Fruit fly (Drosophila melanogaster) whole organism, embryonic: ENCODE results near the gene Cyp12a4.

ENCODE experiments used
- Ada2b ChIP-seq: fragments of 200-800 bp; sonication (Bioruptor generic); IDR thresholded peaks from 2 replicates; pipeline ENCODE4 v1.3.6; 2022; ENCODE audit warnings: missing biosample characterization, missing genetic modification characterization
- B-H1 ChIP-seq: fragments of 200-800 bp; sonication (Bioruptor generic); IDR thresholded peaks from 3 replicates; pipeline ENCODE4 v1.3.6; 2022; ENCODE audit warnings: missing biosample characterization, missing genetic modification characterization
- B-H2 ChIP-seq: fragments of 200-800 bp; sonication (Bioruptor generic); optimal IDR thresholded peaks from 2 replicates; lab custom pipeline; 2018; ENCODE audit warnings: missing biosample characterization, mild to moderate bottlenecking, missing genetic modification characterization
- BEAF-32 ChIP-seq: fragments of 200-800 bp; sonication (Bioruptor generic); optimal IDR thresholded peaks from 3 replicates; lab custom pipeline; 2017; ENCODE audit warnings: missing biosample characterization, missing genetic modification characterization, mild to moderate bottlenecking, moderate library complexity, missing genetic modification reagents
- C15 ChIP-seq: fragments of 200-800 bp; sonication (Bioruptor generic); IDR thresholded peaks from 3 replicates; pipeline ENCODE4 v1.3.6; 2022; ENCODE audit warnings: missing biosample characterization, missing genetic modification characterization
- CG10267 ChIP-seq: fragments of 200-800 bp; sonication (Bioruptor generic); optimal IDR thresholded peaks from 2 replicates; lab custom pipeline; 2018; ENCODE audit warnings: missing biosample characterization, mild to moderate bottlenecking, missing genetic modification characterization, moderate library complexity
- CG10431 ChIP-seq: fragments of 200-800 bp; sonication (Bioruptor generic); optimal IDR thresholded peaks from 3 replicates; lab custom pipeline; 2018; ENCODE audit warnings: missing biosample characterization, mild to moderate bottlenecking, missing genetic modification characterization
- CG10543 ChIP-seq: fragments of 200-800 bp; sonication (Bioruptor generic); optimal IDR thresholded peaks from 3 replicates; lab custom pipeline; 2017; ENCODE audit warnings: missing biosample characterization, mild to moderate bottlenecking, missing genetic modification characterization, moderate library complexity
- CG11456 ChIP-seq: fragments of 200-800 bp; sonication (Bioruptor generic); IDR thresholded peaks from 3 replicates; pipeline ENCODE4 v1.3.6; 2022; ENCODE audit warnings: missing biosample characterization, missing genetic modification characterization
- CG11504 ChIP-seq: fragments of 200-800 bp; sonication (Bioruptor generic); optimal IDR thresholded peaks from 3 replicates; lab custom pipeline; 2019; ENCODE audit warnings: missing biosample characterization, mild to moderate bottlenecking, missing genetic modification characterization, moderate library complexity
- CG12391 ChIP-seq: fragments of 200-800 bp; sonication (Bioruptor generic); optimal IDR thresholded peaks from 3 replicates; lab custom pipeline; 2018; ENCODE audit warnings: missing biosample characterization, mild to moderate bottlenecking, missing genetic modification characterization, moderate library complexity
- CG13424 ChIP-seq: fragments of 200-800 bp; sonication (Bioruptor generic); optimal IDR thresholded peaks from 2 replicates; lab custom pipeline; 2019; ENCODE audit warnings: missing biosample characterization, mild to moderate bottlenecking, missing genetic modification characterization, moderate library complexity
- CG14860 ChIP-seq: fragments of 200-800 bp; sonication (Bioruptor generic); IDR thresholded peaks from 3 replicates; pipeline ENCODE4 v1.3.6; 2022; ENCODE audit warnings: missing biosample characterization, missing genetic modification characterization; ENCODE audit not compliant: partially characterized antibody
- CG16815 ChIP-seq: fragments of 200-800 bp; sonication (Bioruptor generic); optimal IDR thresholded peaks from 3 replicates; lab custom pipeline; 2017; ENCODE audit warnings: missing biosample characterization, mild to moderate bottlenecking, missing genetic modification characterization
- CG17568 ChIP-seq: fragments of 200-800 bp; sonication (Bioruptor generic); optimal IDR thresholded peaks from 2 replicates; lab custom pipeline; 2018; ENCODE audit warnings: missing biosample characterization, mild to moderate bottlenecking, missing genetic modification characterization, moderate library complexity
- CG18262 ChIP-seq: fragments of 200-800 bp; optimal IDR thresholded peaks from 3 replicates; lab custom pipeline; 2019; ENCODE audit warnings: missing biosample characterization, mild to moderate bottlenecking, missing genetic modification characterization, moderate library complexity
- CG2129 ChIP-seq: fragments of 200-800 bp; sonication (Bioruptor generic); IDR thresholded peaks from 2 replicates; pipeline ENCODE4 v1.3.6; 2022; ENCODE audit warnings: missing biosample characterization, missing genetic modification characterization; ENCODE audit not compliant: partially characterized antibody
- CG2202 ChIP-seq: fragments of 200-800 bp; sonication (Bioruptor generic); optimal IDR thresholded peaks from 2 replicates; lab custom pipeline; 2018; ENCODE audit warnings: missing biosample characterization, mild to moderate bottlenecking, missing genetic modification characterization
- CG31388 ChIP-seq: fragments of 200-800 bp; sonication (Bioruptor generic); optimal IDR thresholded peaks from 2 replicates; lab custom pipeline; 2016; ENCODE audit warnings: missing biosample characterization, missing genetic modification characterization
- CG3163 ChIP-seq: fragments of 200-800 bp; sonication (Bioruptor generic); optimal IDR thresholded peaks from 3 replicates; lab custom pipeline; 2016; ENCODE audit warnings: missing biosample characterization, missing genetic modification characterization
- CG3726 ChIP-seq: fragments of 200-800 bp; sonication (Bioruptor generic); IDR thresholded peaks from 3 replicates; pipeline ENCODE4, ENCODE4 v1.3.6; 2022; ENCODE audit warnings: missing biosample characterization, missing genetic modification characterization
- CG5180 ChIP-seq: fragments of 200-800 bp; sonication (Bioruptor generic); optimal IDR thresholded peaks from 3 replicates; lab custom pipeline; 2017; ENCODE audit warnings: missing biosample characterization, missing genetic modification characterization, mild to moderate bottlenecking, moderate library complexity, missing genetic modification reagents
- CG6272 ChIP-seq: fragments of 200-800 bp; sonication (Bioruptor generic); IDR thresholded peaks from 2 replicates; pipeline ENCODE4 v1.3.6; 2022; ENCODE audit warnings: missing biosample characterization, missing genetic modification characterization
- CG9727 ChIP-seq: fragments of 200-800 bp; sonication (Bioruptor generic); optimal IDR thresholded peaks from 3 replicates; lab custom pipeline; 2017; ENCODE audit warnings: missing biosample characterization, mild to moderate bottlenecking, missing genetic modification characterization
- Dek ChIP-seq: fragments of 200-800 bp; sonication (Bioruptor generic); optimal IDR thresholded peaks from 3 replicates; lab custom pipeline; 2019; ENCODE audit warnings: missing biosample characterization, mild to moderate bottlenecking, missing genetic modification characterization, moderate library complexity
- E2f2 ChIP-seq: fragments of 200-800 bp; sonication (Bioruptor generic); IDR thresholded peaks from 2 replicates; pipeline ENCODE4 v1.3.6; 2022; ENCODE audit warnings: missing biosample characterization, missing genetic modification characterization
- ERR ChIP-seq: fragments of 200-800 bp; sonication (Bioruptor generic); optimal IDR thresholded peaks from 2 replicates; lab custom pipeline; 2016; ENCODE audit warnings: missing biosample characterization, missing genetic modification characterization
- Gsc ChIP-seq: fragments of 200-800 bp; sonication (Bioruptor generic); IDR thresholded peaks from 2 replicates; pipeline ENCODE4 v1.3.6; 2022; ENCODE audit warnings: missing biosample characterization, missing genetic modification characterization
- HHEX ChIP-seq: fragments of 200-800 bp; sonication (Bioruptor generic); optimal IDR thresholded peaks from 3 replicates; lab custom pipeline; 2017; ENCODE audit warnings: missing biosample characterization, mild to moderate bottlenecking, missing genetic modification characterization, missing genetic modification reagents
- HmgZ ChIP-seq: fragments of 200-800 bp; sonication (Bioruptor generic); optimal IDR thresholded peaks from 2 replicates; lab custom pipeline; 2018; ENCODE audit warnings: missing biosample characterization, mild to moderate bottlenecking, missing genetic modification characterization
- Hsf ChIP-seq: fragments of 200-800 bp; sonication (Bioruptor generic); optimal IDR thresholded peaks from 3 replicates; lab custom pipeline; 2016; ENCODE audit warnings: missing biosample characterization, missing genetic modification characterization
- Lhr ChIP-seq: fragments of 200-800 bp; sonication (Bioruptor generic); optimal IDR thresholded peaks from 3 replicates; lab custom pipeline; 2017; ENCODE audit warnings: mild to moderate bottlenecking, missing biosample characterization, missing genetic modification reagents, missing genetic modification characterization
- MESR4 ChIP-seq: fragments of 200-800 bp; sonication (Bioruptor generic); optimal IDR thresholded peaks from 2 replicates; lab custom pipeline; 2018; ENCODE audit warnings: missing biosample characterization, mild to moderate bottlenecking, missing genetic modification characterization, moderate library complexity
- MTF-1 ChIP-seq: fragments of 200-800 bp; sonication (Bioruptor generic); optimal IDR thresholded peaks from 2 replicates; lab custom pipeline; 2018; ENCODE audit warnings: missing biosample characterization, mild to moderate bottlenecking, missing genetic modification characterization, borderline replicate concordance
- Mad ChIP-seq: fragments of 200-800 bp; sonication (Bioruptor generic); optimal IDR thresholded peaks from 2 replicates; lab custom pipeline; 2016; ENCODE audit warnings: missing biosample characterization, missing genetic modification characterization
- Oli ChIP-seq: fragments of 200-800 bp; sonication (Bioruptor generic); optimal IDR thresholded peaks from 2 replicates; lab custom pipeline; 2018; ENCODE audit warnings: missing biosample characterization, mild to moderate bottlenecking, missing genetic modification characterization, moderate library complexity
- Optix ChIP-seq: fragments of 200-800 bp; sonication (Bioruptor generic); IDR thresholded peaks from 3 replicates; pipeline ENCODE4 v1.3.6; 2022; ENCODE audit warnings: missing biosample characterization, missing genetic modification characterization
- Sry-δ ChIP-seq: fragments of 200-800 bp; sonication (Bioruptor generic); optimal IDR thresholded peaks from 2 replicates; lab custom pipeline; 2016; ENCODE audit warnings: missing biosample characterization, missing genetic modification characterization
- Ssrp ChIP-seq: fragments of 200-800 bp; sonication (Bioruptor generic); optimal IDR thresholded peaks from 2 replicates; lab custom pipeline; 2018; ENCODE audit warnings: missing biosample characterization, mild to moderate bottlenecking, missing genetic modification characterization, moderate library complexity
- bbx ChIP-seq: fragments of 200-800 bp; sonication (Bioruptor generic); IDR thresholded peaks from 2 replicates; pipeline ENCODE4 v1.3.6; 2022; ENCODE audit warnings: missing biosample characterization, missing genetic modification characterization; ENCODE audit not compliant: partially characterized antibody
- da ChIP-seq: fragments of 200-800 bp; sonication (Bioruptor generic); optimal IDR thresholded peaks from 2 replicates; lab custom pipeline; 2016; ENCODE audit warnings: missing biosample characterization, missing genetic modification characterization
- ftz-f1 ChIP-seq: fragments of 200-800 bp; sonication (Bioruptor generic); optimal IDR thresholded peaks from 2 replicates; lab custom pipeline; 2016; ENCODE audit warnings: missing biosample characterization, missing genetic modification characterization
- lbe ChIP-seq: fragments of 200-800 bp; sonication (Bioruptor generic); optimal IDR thresholded peaks from 2 replicates; lab custom pipeline; 2016; ENCODE audit warnings: missing biosample characterization, mild to moderate bottlenecking, missing genetic modification characterization
- nerfin-1 ChIP-seq: fragments of 200-800 bp; sonication (Bioruptor generic); optimal IDR thresholded peaks from 3 replicates; lab custom pipeline; 2019; ENCODE audit warnings: missing biosample characterization, mild to moderate bottlenecking, missing genetic modification characterization, moderate library complexity
- nerfin-2 ChIP-seq: fragments of 200-800 bp; sonication (Bioruptor generic); IDR thresholded peaks from 2 replicates; pipeline ENCODE4 v1.3.6; 2022; ENCODE audit warnings: missing biosample characterization, missing genetic modification characterization; ENCODE audit not compliant: partially characterized antibody
- org-1 ChIP-seq: fragments of 200-800 bp; sonication (Bioruptor generic); optimal IDR thresholded peaks from 2 replicates; lab custom pipeline; 2017; ENCODE audit warnings: missing biosample characterization, missing genetic modification characterization
- repo ChIP-seq: fragments of 200-800 bp; sonication (Bioruptor generic); optimal IDR thresholded peaks from 2 replicates; lab custom pipeline; 2016; ENCODE audit warnings: missing biosample characterization, missing genetic modification characterization
- sisA ChIP-seq: fragments of 200-800 bp; sonication (Bioruptor generic); IDR thresholded peaks from 2 replicates; pipeline ENCODE4 v1.3.6; 2022; ENCODE audit warnings: missing biosample characterization, missing genetic modification characterization
- toy ChIP-seq: fragments of 200-800 bp; sonication (Bioruptor generic); IDR thresholded peaks from 2 replicates; pipeline ENCODE4 v1.3.6; 2022; ENCODE audit warnings: missing biosample characterization, missing genetic modification characterization
- trh ChIP-seq: fragments of 200-800 bp; sonication (Bioruptor generic); optimal IDR thresholded peaks from 2 replicates; lab custom pipeline; 2016; ENCODE audit warnings: missing biosample characterization, missing genetic modification characterization
- wek ChIP-seq: fragments of 200-800 bp; sonication (Bioruptor generic); optimal IDR thresholded peaks from 3 replicates; lab custom pipeline; 2018; ENCODE audit warnings: missing biosample characterization, mild to moderate bottlenecking, missing genetic modification characterization, moderate library complexity

Cyp12a4 gene

DNA sequence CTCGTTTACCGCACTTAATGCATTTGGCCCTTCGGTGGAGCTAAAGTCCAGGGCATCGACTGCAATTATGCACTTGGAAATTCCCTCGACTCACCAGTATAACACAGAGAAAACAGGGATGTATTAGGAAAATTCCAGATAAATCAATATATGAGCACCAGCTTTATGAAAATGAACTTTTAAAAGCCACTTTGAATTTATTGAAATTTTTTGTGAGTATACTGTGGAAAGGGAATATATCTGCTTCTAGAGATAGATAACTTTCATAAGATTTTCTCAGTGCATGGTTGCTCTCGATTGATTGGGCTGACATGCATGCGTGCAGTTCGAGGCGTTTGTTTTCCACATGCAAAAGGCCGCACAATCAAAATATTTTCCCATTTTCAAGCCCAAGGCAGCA, 29.1 kb upstream of the Cyp12a4 start (continued):
- TF ChIP-seq HHEX (GFP tag; lab: Kevin White, UChicago) (no peak), MESR4 (GFP tag; lab: Kevin White, UChicago) (no peak), org-1 (GFP tag; lab: Kevin White, UChicago) (no peak), CG2129 (GFP tag; lab: Robert Waterston, UW) (no peak), CG3726 (GFP tag; lab: Robert Waterston, UW) (no peak), CG6272 (GFP tag; lab: Robert Waterston, UW) (no peak), B-H1 (GFP tag; lab: Robert Waterston, UW) (no peak), Lhr (GFP tag; lab: Kevin White, UChicago) (no peak), toy (GFP tag; lab: Robert Waterston, UW) (no peak), CG10543 (GFP tag; lab: Kevin White, UChicago) (no peak), CG10267 (peak; percentile 30), CG9727 (GFP tag; lab: Kevin White, UChicago) (peak; percentile 24), da (GFP tag; lab: Kevin White, UChicago) (no peak), Mad (GFP tag; lab: Kevin White, UChicago) (no peak), Ada2b (GFP tag; lab: Robert Waterston, UW) (no peak), CG5180 (no peak), Hsf (GFP tag; lab: Kevin White, UChicago) (peak; percentile 24), nerfin-1 (tag; lab: Kevin White, UChicago) (no peak), CG14860 (GFP tag; lab: Robert Waterston, UW) (no peak), BEAF-32 (GFP tag; lab: Kevin White, UChicago) (no peak), Oli (tag; lab: Kevin White, UChicago) (peak; percentile 36), CG12391 (tag; lab: Kevin White, UChicago) (peak; percentile 33), Optix (GFP tag; lab: Robert Waterston, UW) (no peak), wek (GFP tag; lab: Kevin White, UChicago) (no peak), MTF-1 (GFP tag; lab: Kevin White, UChicago) (no peak), CG10431 (no peak), HmgZ (tag; lab: Kevin White, UChicago) (no peak), B-H2 (GFP tag; lab: Kevin White, UChicago) (no peak), bbx (GFP tag; lab: Robert Waterston, UW) (no peak), CG31388 (GFP tag; lab: Kevin White, UChicago) (no peak), C15 (GFP tag; lab: Robert Waterston, UW) (no peak), CG16815 (GFP tag; lab: Kevin White, UChicago) (no peak), Dek (tag; lab: Kevin White, UChicago) (no peak), Ssrp (tag; lab: Kevin White, UChicago) (peak; percentile 58), CG11456 (GFP tag; lab: Robert Waterston, UW) (no peak), CG2202 (tag; lab: Kevin White, UChicago) (peak; percentile 2), nerfin-2 (no peak), CG11504 (tag; lab: Kevin White, UChicago) (peak; percentile 60), CG3163 (GFP tag; lab: Kevin White, UChicago) (no peak), E2f2 (GFP tag; lab: Robert Waterston, UW) (no peak), lbe (GFP tag; lab: Kevin White, UChicago) (no peak), ftz-f1 (GFP tag; lab: Kevin White, UChicago) (no peak), sisA (GFP tag; lab: Robert Waterston, UW) (peak; percentile 47), trh (GFP tag; lab: Kevin White, UChicago) (no peak), repo (GFP tag; lab: Kevin White, UChicago) (no peak), CG17568 (no peak), CG13424 (tag; lab: Kevin White, UChicago) (peak; percentile 29), Sry-δ (GFP tag; lab: Kevin White, UChicago) (peak; percentile 3), Gsc (GFP tag; lab: Robert Waterston, UW) (no peak), CG18262 (tag; lab: Kevin White, UChicago) (peak; percentile 65), ERR (GFP tag; lab: Kevin White, UChicago) (no peak)
